Worm (Caenorhabditis elegans) whole organism, young adult: ENCODE data around the gene R10E4.3.

Experiments used
- B0261.1 ChIP-seq: sonication (generic microtip); optimal IDR thresholded peaks from 2 replicates; lab custom pipeline; 2016; ENCODE audit warnings: mild to moderate bottlenecking, missing genetic modification characterization, moderate library complexity, missing compliant biosample characterization
- C06A6.2 ChIP-seq: fragments of 200-800 bp; sonication (Bioruptor generic); conservative IDR thresholded peaks from 2 replicates; pipeline ENCODE4 v1.3.6; 2022; ENCODE audit warnings: missing genetic modification characterization, missing compliant biosample characterization
- D2030.7 ChIP-seq: fragments of 200-800 bp; sonication (Bioruptor generic); IDR thresholded peaks from 2 replicates; pipeline ENCODE4 v1.3.6; 2022; ENCODE audit warnings: missing genetic modification reagents, missing genetic modification characterization, missing compliant biosample characterization
- F33H1.4 ChIP-seq: fragments of 200-800 bp; sonication (Bioruptor generic); IDR thresholded peaks from 2 replicates; pipeline ENCODE4 v1.3.6; 2022; ENCODE audit warnings: missing genetic modification reagents, missing genetic modification characterization, missing compliant biosample characterization
- F37B4.10 ChIP-seq: fragments of 200-800 bp; sonication (Bioruptor generic); IDR thresholded peaks from 2 replicates; pipeline ENCODE4 v1.3.6; 2022; ENCODE audit warnings: missing genetic modification characterization, missing compliant biosample characterization
- F39B2.1 ChIP-seq: fragments of 200-800 bp; sonication (Bioruptor generic); IDR thresholded peaks from 2 replicates; pipeline ENCODE4 v1.3.6; 2022; ENCODE audit warnings: missing genetic modification reagents, missing genetic modification characterization, missing compliant biosample characterization
- F49E8.2 ChIP-seq: sonication (generic microtip); optimal IDR thresholded peaks from 3 replicates; lab custom pipeline; 2017; ENCODE audit warnings: missing genetic modification characterization, mild to moderate bottlenecking, missing compliant biosample characterization, antibody characterized with exemption, moderate library complexity; ENCODE audit not compliant: insufficient read depth
- Y79H2A.3 ChIP-seq: fragments of 200-800 bp; sonication (Bioruptor generic); conservative IDR thresholded peaks from 2 replicates; pipeline ENCODE4 v1.3.6; 2022; ENCODE audit warnings: missing genetic modification reagents, missing genetic modification characterization, missing compliant biosample characterization
- ZK185.1 ChIP-seq: sonication (generic microtip); optimal IDR thresholded peaks from 2 replicates; lab custom pipeline; 2016; ENCODE audit warnings: mild to moderate bottlenecking, missing genetic modification characterization, missing compliant biosample characterization; ENCODE audit not compliant: poor library complexity, severe bottlenecking
- aptf-2 ChIP-seq: fragments of 200-800 bp; sonication (Bioruptor generic); conservative IDR thresholded peaks from 2 replicates; pipeline ENCODE4 v1.3.6; 2022; ENCODE audit warnings: missing genetic modification reagents, missing genetic modification characterization, missing compliant biosample characterization
- attf-6 ChIP-seq: fragments of 200-800 bp; sonication (Bioruptor generic); IDR thresholded peaks from 2 replicates; pipeline ENCODE4 v1.3.6; 2022; ENCODE audit warnings: missing genetic modification reagents, missing genetic modification characterization, missing compliant biosample characterization
- bed-1 ChIP-seq: fragments of 200-800 bp; sonication (Bioruptor generic); IDR thresholded peaks from 2 replicates; pipeline ENCODE4 v1.3.6; 2022; ENCODE audit warnings: missing genetic modification reagents, missing genetic modification characterization, missing compliant biosample characterization
- cebp-2 ChIP-seq: fragments of 200-800 bp; sonication (Bioruptor generic); IDR thresholded peaks from 2 replicates; pipeline ENCODE4 v1.3.6; 2022; ENCODE audit warnings: missing genetic modification characterization, missing compliant biosample characterization
- ceh-40 ChIP-seq: fragments of 200-800 bp; sonication (Bioruptor generic); IDR thresholded peaks from 2 replicates; pipeline ENCODE4 v1.3.6; 2022; ENCODE audit warnings: missing genetic modification characterization, missing compliant biosample characterization
- ceh-91 ChIP-seq: fragments of 200-800 bp; sonication (Bioruptor generic); IDR thresholded peaks from 2 replicates; pipeline ENCODE4 v1.3.6; 2022; ENCODE audit warnings: missing genetic modification reagents, missing genetic modification characterization, missing compliant biosample characterization
- dox-1 ChIP-seq: fragments of 200-800 bp; sonication (Bioruptor generic); IDR thresholded peaks from 2 replicates; pipeline ENCODE4 v1.3.6; 2022; ENCODE audit warnings: missing genetic modification reagents, missing genetic modification characterization, missing compliant biosample characterization
- fkh-3 ChIP-seq: sonication (generic microtip); optimal IDR thresholded peaks from 2 replicates; lab custom pipeline; 2016; ENCODE audit warnings: mild to moderate bottlenecking, missing genetic modification characterization, missing compliant biosample characterization
- hmg-1.2 ChIP-seq: fragments of 200-800 bp; sonication (Bioruptor generic); IDR thresholded peaks from 2 replicates; pipeline ENCODE4 v1.3.6; 2022; ENCODE audit warnings: missing genetic modification reagents, missing genetic modification characterization, missing compliant biosample characterization
- hmg-20 ChIP-seq: fragments of 200-800 bp; sonication (Bioruptor generic); IDR thresholded peaks from 2 replicates; pipeline ENCODE4 v1.3.6; 2022; ENCODE audit warnings: missing genetic modification reagents, missing genetic modification characterization, missing compliant biosample characterization
- let-607 ChIP-seq, 2 experiments: fragments of 200-800 bp in 1 of 2; sonication (Bioruptor generic) in 1 of 2; sonication (generic microtip) in 1 of 2; optimal IDR thresholded peaks; 2 replicates each; lab custom pipeline; 2016 to 2018; ENCODE audit warnings: mild to moderate bottlenecking in 2 of 2, missing compliant biosample characterization in 2 of 2, missing genetic modification characterization in 2 of 2, moderate library complexity in 2 of 2, missing genotype in 1 of 2
- lin-40 ChIP-seq: sonication (generic microtip); optimal IDR thresholded peaks from 2 replicates; lab custom pipeline; 2016; ENCODE audit warnings: missing genetic modification characterization, mild to moderate bottlenecking, missing compliant biosample characterization, missing genotype, missing genetic modification reagents
- madf-10 ChIP-seq: sonication (generic microtip); optimal IDR thresholded peaks from 2 replicates; lab custom pipeline; 2016; ENCODE audit warnings: mild to moderate bottlenecking, missing genetic modification characterization, missing compliant biosample characterization
- mel-28 ChIP-seq: sonication (generic microtip); optimal IDR thresholded peaks from 2 replicates; lab custom pipeline; 2016; ENCODE audit warnings: borderline replicate concordance, mild to moderate bottlenecking, missing genetic modification characterization, missing compliant biosample characterization
- mes-4 ChIP-seq: sonication (generic microtip); optimal IDR thresholded peaks from 2 replicates; lab custom pipeline; 2016; ENCODE audit warnings: missing genotype, missing genetic modification characterization, missing compliant biosample characterization
- nfya-1 ChIP-seq: sonication (generic microtip); optimal IDR thresholded peaks from 2 replicates; lab custom pipeline; 2017; ENCODE audit warnings: antibody characterized with exemption, missing compliant biosample characterization, missing genetic modification characterization, borderline replicate concordance; ENCODE audit not compliant: insufficient read depth
- nfyb-1 ChIP-seq: fragments of 200-800 bp; sonication (Bioruptor generic); IDR thresholded peaks from 2 replicates; pipeline ENCODE4 v1.3.6; 2022; ENCODE audit warnings: missing genetic modification reagents, missing genetic modification characterization, missing compliant biosample characterization
- nhr-27 ChIP-seq: fragments of 200-800 bp; sonication (Bioruptor generic); optimal IDR thresholded peaks from 2 replicates; lab custom pipeline; 2018; ENCODE audit warnings: mild to moderate bottlenecking, missing genetic modification characterization, moderate library complexity, missing compliant biosample characterization
- nhr-80 ChIP-seq: sonication (generic microtip); optimal IDR thresholded peaks from 2 replicates; lab custom pipeline; 2016; ENCODE audit warnings: missing genetic modification characterization, missing compliant biosample characterization
- pha-4 ChIP-seq: fragments of 150-350 bp; sonication (generic microtip); optimal IDR thresholded peaks from 2 replicates; lab custom pipeline; 2014; ENCODE audit warnings: missing biosample characterization, missing genetic modification reagents, missing genetic modification characterization
- snpc-1.3 ChIP-seq: sonication (generic microtip); optimal IDR thresholded peaks from 2 replicates; lab custom pipeline; 2017; ENCODE audit warnings: missing genetic modification characterization, mild to moderate bottlenecking, missing compliant biosample characterization, antibody characterized with exemption, moderate library complexity, missing genotype, missing genetic modification reagents; ENCODE audit not compliant: insufficient read depth
- somi-1 ChIP-seq: fragments of 200-800 bp; sonication (Bioruptor generic); optimal IDR thresholded peaks from 2 replicates; lab custom pipeline; 2018; ENCODE audit warnings: mild to moderate bottlenecking, missing genetic modification characterization, missing compliant biosample characterization
- tbp1 ChIP-seq: fragments of 200-800 bp; sonication (Bioruptor generic); optimal IDR thresholded peaks from 2 replicates; lab custom pipeline; 2018; ENCODE audit warnings: mild to moderate bottlenecking, missing genetic modification characterization, missing compliant biosample characterization
- zim-3 ChIP-seq: sonication (generic microtip); optimal IDR thresholded peaks from 2 replicates; lab custom pipeline; 2017; ENCODE audit warnings: mild to moderate bottlenecking, missing genetic modification characterization, moderate library complexity, missing compliant biosample characterization
- ztf-3 ChIP-seq: fragments of 200-800 bp; sonication (Bioruptor generic); optimal IDR thresholded peaks from 2 replicates; lab custom pipeline; 2018; ENCODE audit warnings: mild to moderate bottlenecking, missing genetic modification characterization, missing compliant biosample characterization

Gene R10E4.3

ce11 chrIII:4257896-4258295, 29.4 kb downstream of the R10E4.3 start:
- no peak for TF ChIP-seq pha-4 (tag; lab: Kevin White, UChicago)
- TF ChIP-seq ztf-3 (GFP tag; lab: Kevin White, UChicago) = no peak
- no peak for TF ChIP-seq attf-6 (GFP tag; lab: Robert Waterston, UW)
- no peak for TF ChIP-seq cebp-2
- no peak for TF ChIP-seq Y79H2A.3 (GFP tag; lab: Robert Waterston, UW)
- no peak for TF ChIP-seq let-607 (tag; optimal IDR thresholded peaks at IDR 0.05; lab: Kevin White, UChicago)
- no peak for TF ChIP-seq dox-1 (GFP tag; lab: Robert Waterston, UW)
- TF ChIP-seq D2030.7 (GFP tag; lab: Robert Waterston, UW) = no peak
- TF ChIP-seq madf-10 = no peak
- TF ChIP-seq somi-1 (GFP tag; lab: Kevin White, UChicago) = no peak
- TF ChIP-seq mel-28 = no peak
- no peak for TF ChIP-seq snpc-1.3 (tag; lab: Kevin White, UChicago)
- no peak for TF ChIP-seq F37B4.10 (GFP tag; lab: Robert Waterston, UW)
- TF ChIP-seq fkh-3 (tag; lab: Kevin White, UChicago) = no peak

ce11 chrIII:4247571-4247970, 39.7 kb downstream of the R10E4.3 start, which contains the start of gene Y44F5A.1:
Gene Y44F5A.1, minus strand, starts transcription at chrIII:4247671.
- TF ChIP-seq bed-1 (GFP tag; lab: Robert Waterston, UW) (no peak), F49E8.2 (tag; lab: Kevin White, UChicago) (no peak), B0261.1 (no peak), F39B2.1 (no peak), F33H1.4 (no peak), madf-10 (no peak), nfya-1 (no peak), ceh-40 (GFP tag; lab: Robert Waterston, UW) (no peak), mes-4 (tag; lab: Kevin White, UChicago) (no peak), nfyb-1 (GFP tag; lab: Robert Waterston, UW) (no peak), nhr-27 (no peak), zim-3 (tag; lab: Kevin White, UChicago) (no peak), C06A6.2 (GFP tag; lab: Robert Waterston, UW) (no peak), hmg-20 (no peak)

- TF ChIP-seq nhr-80 (tag; lab: Kevin White, UChicago) (no peak), lin-40 (tag; lab: Kevin White, UChicago) (no peak), ZK185.1 (no peak), hmg-1.2 (GFP tag; lab: Robert Waterston, UW) (no peak), snpc-1.3 (tag; lab: Kevin White, UChicago) (no peak)
Measured at ce11 chrIII:4244285-4244684, 43.0 kb downstream of the R10E4.3 start, which contains the start of gene zhit-2. Gene zhit-2, minus strand, starts transcription at chrIII:4244385.

ce11 chrIII:4243461-4243860, 43.8 kb downstream of the R10E4.3 start, which contains the start of gene mrpl-21:
Gene mrpl-21, minus strand, starts transcription at chrIII:4243561.
- TF ChIP-seq aptf-2 (GFP tag; lab: Robert Waterston, UW) (no peak), ceh-91 (GFP tag; lab: Robert Waterston, UW) (no peak), tbp1 (GFP tag; lab: Kevin White, UChicago) (no peak)
- TF ChIP-seq, all 124 proteins: peak for 0
